Worm (Caenorhabditis elegans): ENCODE data around the gene F11G11.14.
A peak's percentile ranks its signal among the peaks of the same experiment; 100 is the strongest.

ce11 chrII:4851594-4852106 lies 11.8 kb upstream of the F11G11.14 start, which contains the start of gene dnj-9:
- no peak for TF ChIP-seq ama-1 (optimal IDR thresholded peaks at IDR 0.05)
- TF ChIP-seq ceh-13 (GFP tag; optimal IDR thresholded peaks at IDR 0.05), result no peak
- TF ChIP-seq ceh-36 (tag; optimal IDR thresholded peaks at IDR 0.05), result peak; percentile 30
- TF ChIP-seq tbx-11 (GFP tag; IDR thresholded peaks at IDR 0.05), result no peak
- no peak for TF ChIP-seq B0310.2 (tag; optimal IDR thresholded peaks at IDR 0.05)
- TF ChIP-seq scrt-1 (GFP tag; IDR thresholded peaks at IDR 0.05), result peak; percentile 59; the same call in 1 of the 2 replicates
